Fruit fly (Drosophila melanogaster) whole organism, wandering third instar larva: Measurements from ENCODE around the gene CG44088.
A peak's percentile ranks its signal among the peaks of the same experiment; 100 is the strongest.

Source experiments
- Abd-B ChIP-seq: fragments of >200 bp; optimal IDR thresholded peaks from 2 replicates; lab custom pipeline; 2017; ENCODE audit warnings: missing biosample characterization, missing genetic modification characterization
- CG32264 ChIP-seq: fragments of 200-800 bp; sonication (Bioruptor generic); optimal IDR thresholded peaks from 2 replicates; lab custom pipeline; 2016; ENCODE audit warnings: missing biosample characterization, missing genetic modification characterization
- CG9705 ChIP-seq: fragments of 200-800 bp; sonication (Bioruptor generic); optimal IDR thresholded peaks from 2 replicates; lab custom pipeline; 2018; ENCODE audit warnings: missing biosample characterization, mild to moderate bottlenecking, missing genetic modification characterization
- CrebA ChIP-seq: fragments of 200-800 bp; sonication (Bioruptor generic); optimal IDR thresholded peaks from 2 replicates; lab custom pipeline; 2016; ENCODE audit warnings: missing biosample characterization, mild to moderate bottlenecking, missing genetic modification characterization, borderline replicate concordance
- Dfd ChIP-seq: fragments of >200 bp; optimal IDR thresholded peaks from 2 replicates; lab custom pipeline; 2017; ENCODE audit warnings: missing biosample characterization, missing genetic modification characterization
- Dif ChIP-seq: fragments of 200-275, 200-300 bp; sonication (Bioruptor generic); optimal IDR thresholded peaks from 2 replicates; lab custom pipeline; 2018; ENCODE audit warnings: missing biosample characterization, missing genetic modification characterization; ENCODE audit not compliant: partially characterized antibody
- GATAd ChIP-seq: sonication (Bioruptor generic); optimal IDR thresholded peaks from 2 replicates; lab custom pipeline; 2016; ENCODE audit warnings: missing biosample characterization, missing genetic modification characterization
- HLH106 ChIP-seq: fragments of 200-800 bp; optimal IDR thresholded peaks from 3 replicates; lab custom pipeline; 2019; ENCODE audit warnings: missing biosample characterization, mild to moderate bottlenecking, missing genetic modification characterization, moderate library complexity
- Hnf4 ChIP-seq: fragments of 200-800 bp; sonication (Bioruptor generic); optimal IDR thresholded peaks from 2 replicates; lab custom pipeline; 2016; ENCODE audit warnings: missing biosample characterization, mild to moderate bottlenecking, missing genetic modification characterization
- Hr78 ChIP-seq: fragments of >200 bp; optimal IDR thresholded peaks from 2 replicates; lab custom pipeline; 2017; ENCODE audit warnings: missing biosample characterization, missing genetic modification characterization
- Hr83 ChIP-seq: fragments of 200-300 bp; sonication (Bioruptor generic); optimal IDR thresholded peaks from 2 replicates; lab custom pipeline; 2016; ENCODE audit warnings: missing biosample characterization, mild to moderate bottlenecking, missing genetic modification characterization, moderate library complexity; ENCODE audit not compliant: poor library complexity, severe bottlenecking
- Jra ChIP-seq: sonication (Bioruptor generic); optimal IDR thresholded peaks from 2 replicates; lab custom pipeline; 2016; ENCODE audit warnings: missing biosample characterization, missing genetic modification characterization
- Mio ChIP-seq: sonication (Bioruptor generic); optimal IDR thresholded peaks from 2 replicates; lab custom pipeline; 2016; ENCODE audit warnings: missing biosample characterization, missing genetic modification characterization
- Myc ChIP-seq: fragments of >200 bp; optimal IDR thresholded peaks from 2 replicates; lab custom pipeline; 2017
- N ChIP-seq: fragments of >200 bp; optimal IDR thresholded peaks from 2 replicates; lab custom pipeline; 2018; ENCODE audit warnings: missing biosample characterization, missing external identifiers, missing genetic modification characterization
- OdsH ChIP-seq: fragments of 200-800 bp; sonication (Bioruptor generic); optimal IDR thresholded peaks from 2 replicates; lab custom pipeline; 2016; ENCODE audit warnings: missing biosample characterization, mild to moderate bottlenecking, missing genetic modification characterization
- Rel ChIP-seq, 2 experiments: fragments of 200-800 bp; sonication (Bioruptor generic) in 1 of 2; optimal IDR thresholded peaks; 2 replicates in 1 of 2; 3 replicates in 1 of 2; lab custom pipeline; 2016 to 2019; ENCODE audit warnings: mild to moderate bottlenecking in 2 of 2, missing biosample characterization in 2 of 2, missing genetic modification characterization in 2 of 2, moderate library complexity in 1 of 2
- Sp1 ChIP-seq: fragments of 200-800 bp; sonication (Bioruptor generic); optimal IDR thresholded peaks from 3 replicates; lab custom pipeline; 2019; ENCODE audit warnings: missing biosample characterization, mild to moderate bottlenecking, missing genetic modification characterization, moderate library complexity
- Vsx2 ChIP-seq: fragments of 200-300, 225-300 bp; sonication (Bioruptor generic); optimal IDR thresholded peaks from 2 replicates; lab custom pipeline; 2018; ENCODE audit warnings: missing biosample characterization, missing genetic modification characterization; ENCODE audit not compliant: partially characterized antibody
- br ChIP-seq: fragments of 200-800 bp; sonication (Bioruptor generic); optimal IDR thresholded peaks from 2 replicates; lab custom pipeline; 2016; ENCODE audit warnings: missing biosample characterization, missing genetic modification characterization
- brk ChIP-seq: fragments of 200-800 bp; sonication (Bioruptor generic); optimal IDR thresholded peaks from 2 replicates; lab custom pipeline; 2016; ENCODE audit warnings: missing biosample characterization, mild to moderate bottlenecking, missing genetic modification characterization
- dl ChIP-seq, 2 experiments: fragments of 175-275, 200-275 bp in 1 of 2; fragments of 200-275 bp in 1 of 2; sonication (Bioruptor generic); optimal IDR thresholded peaks; lab custom pipeline; 2018; ENCODE audit warnings: mild to moderate bottlenecking in 2 of 2, missing biosample characterization in 2 of 2, missing genetic modification characterization in 2 of 2, moderate library complexity in 2 of 2; ENCODE audit not compliant: partially characterized antibody in 2 of 2, insufficient read depth in 1 of 2
- dmrt93B ChIP-seq: fragments of 200-800 bp; sonication (Bioruptor generic); optimal IDR thresholded peaks from 2 replicates; lab custom pipeline; 2018; ENCODE audit warnings: missing biosample characterization, mild to moderate bottlenecking, missing genetic modification characterization
- dsf ChIP-seq: sonication (Bioruptor generic); optimal IDR thresholded peaks from 2 replicates; lab custom pipeline; 2016; ENCODE audit warnings: missing biosample characterization, missing genetic modification characterization, borderline replicate concordance
- ey ChIP-seq: fragments of 200-800 bp; sonication (Bioruptor generic); optimal IDR thresholded peaks from 2 replicates; lab custom pipeline; 2016; ENCODE audit warnings: missing biosample characterization, missing genetic modification characterization
- foxo ChIP-seq, 2 experiments: fragments of 200-800 bp; sonication (Bioruptor generic); optimal IDR thresholded peaks; 2 replicates in 1 of 2; 3 replicates in 1 of 2; lab custom pipeline; 2016 to 2017; ENCODE audit warnings: missing biosample characterization in 2 of 2, missing genetic modification characterization in 2 of 2
- fru ChIP-seq: fragments of 200-800 bp; sonication (Bioruptor generic); optimal IDR thresholded peaks from 3 replicates; lab custom pipeline; 2016; ENCODE audit warnings: missing biosample characterization, mild to moderate bottlenecking, missing genetic modification characterization
- h ChIP-seq: fragments of 200-800 bp; sonication (Bioruptor generic); optimal IDR thresholded peaks from 3 replicates; lab custom pipeline; 2016; ENCODE audit warnings: missing biosample characterization, mild to moderate bottlenecking, missing genetic modification characterization
- jim ChIP-seq: fragments of 175-275, 200-325 bp; sonication (Bioruptor generic); optimal IDR thresholded peaks from 2 replicates; lab custom pipeline; 2016; ENCODE audit warnings: missing biosample characterization, mild to moderate bottlenecking, missing genetic modification characterization
- lola ChIP-seq: fragments of >200 bp; optimal IDR thresholded peaks from 2 replicates; lab custom pipeline; 2017; ENCODE audit warnings: missing biosample characterization, missing genetic modification characterization
- pan ChIP-seq: fragments of >200 bp; optimal IDR thresholded peaks from 2 replicates; lab custom pipeline; 2017
- psq ChIP-seq: fragments of 200-800 bp; sonication (Bioruptor generic); optimal IDR thresholded peaks from 3 replicates; lab custom pipeline; 2017; ENCODE audit warnings: missing biosample characterization, mild to moderate bottlenecking, missing genetic modification characterization, moderate library complexity
- rgr ChIP-seq: fragments of 200-800 bp; sonication (Bioruptor generic); optimal IDR thresholded peaks from 3 replicates; lab custom pipeline; 2016; ENCODE audit warnings: missing biosample characterization, mild to moderate bottlenecking, missing genetic modification characterization
- sage ChIP-seq: fragments of 200-800 bp; sonication (Bioruptor generic); optimal IDR thresholded peaks from 2 replicates; lab custom pipeline; 2016; ENCODE audit warnings: missing biosample characterization, mild to moderate bottlenecking, missing genetic modification characterization
- sv ChIP-seq: fragments of 200-800 bp; sonication (Bioruptor generic); optimal IDR thresholded peaks from 3 replicates; lab custom pipeline; 2016; ENCODE audit warnings: missing biosample characterization, missing genetic modification characterization
- tai ChIP-seq: sonication (Bioruptor generic); optimal IDR thresholded peaks from 2 replicates; lab custom pipeline; 2016; ENCODE audit warnings: missing biosample characterization, missing genetic modification characterization
- usp ChIP-seq: fragments of >200 bp; optimal IDR thresholded peaks from 2 replicates; lab custom pipeline; 2017; ENCODE audit warnings: missing biosample characterization, missing genetic modification characterization
- woc ChIP-seq: sonication (Bioruptor generic); optimal IDR thresholded peaks from 2 replicates; lab custom pipeline; 2016; ENCODE audit warnings: missing biosample characterization, mild to moderate bottlenecking, missing genetic modification characterization

The CG44088 gene

DNA sequence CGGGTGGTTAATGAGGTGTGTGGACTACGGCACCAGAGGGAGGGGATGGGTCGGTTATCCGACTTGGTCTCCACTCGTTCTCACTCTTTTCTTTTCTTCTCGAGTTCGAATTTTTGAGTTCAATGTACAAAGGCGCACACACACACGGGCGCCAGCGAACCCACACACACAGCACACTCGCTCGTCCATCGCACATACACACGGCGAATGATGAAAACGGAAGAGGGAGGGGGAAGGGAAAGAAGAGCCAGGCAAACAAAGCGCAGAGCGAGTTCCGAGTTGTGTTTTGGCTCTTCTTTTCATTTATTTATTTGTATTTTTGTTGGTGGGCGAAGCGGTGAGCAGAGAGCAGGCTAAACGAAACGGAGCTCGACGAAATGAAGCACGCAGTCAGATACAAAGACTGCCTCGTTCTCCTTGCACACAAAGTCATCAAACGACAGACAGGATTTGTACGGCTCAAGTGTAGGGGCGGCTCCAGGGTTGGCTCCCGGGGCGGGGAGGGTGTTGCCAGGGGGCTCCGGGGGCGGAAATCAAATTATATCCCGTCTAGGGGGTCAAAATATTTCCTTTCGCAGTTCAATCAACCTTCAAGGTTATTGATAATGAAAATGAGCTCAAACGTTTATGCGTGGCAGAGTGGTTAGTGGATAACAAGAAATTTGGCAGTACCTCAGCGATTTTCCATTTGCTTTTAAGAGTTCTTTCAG, 35.2 kb upstream of the CG44088 start:
- no peak for TF ChIP-seq dmrt93B (GFP tag; lab: Kevin White, UChicago)
- TF ChIP-seq dsf (GFP tag; lab: Kevin White, UChicago): no peak
- peak; percentile 47 for TF ChIP-seq Sp1 (GFP tag; lab: Kevin White, UChicago)
- peak; percentile 98 for TF ChIP-seq Dfd (GFP tag; lab: Kevin White, UChicago)
- peak; percentile 99 for TF ChIP-seq psq (GFP tag; lab: Kevin White, UChicago)
- TF ChIP-seq tai (GFP tag; lab: Kevin White, UChicago): no peak
- no peak for TF ChIP-seq rgr (GFP tag; lab: Kevin White, UChicago)
- TF ChIP-seq foxo (GFP tag; optimal IDR thresholded peaks at IDR 0.05; lab: Kevin White, UChicago): peak in 1 of 2 experiments; percentile 35
- peak; percentile 20 for TF ChIP-seq HLH106 (tag; lab: Kevin White, UChicago)
- peak; percentile 67 for TF ChIP-seq h (GFP tag; lab: Kevin White, UChicago)
- no peak for TF ChIP-seq Hr78
- peak; percentile 10 for TF ChIP-seq brk (GFP tag; lab: Kevin White, UChicago)
- TF ChIP-seq CG9705: no peak
- no peak for TF ChIP-seq GATAd
- TF ChIP-seq Rel (GFP tag; optimal IDR thresholded peaks at IDR 0.05; lab: Kevin White, UChicago): no peak
- TF ChIP-seq Rel (tag; optimal IDR thresholded peaks at IDR 0.05; lab: Kevin White, UChicago): peak; percentile 64
- peak; percentile 33 for TF ChIP-seq Vsx2 (GFP tag; lab: Kevin White, UChicago)
- TF ChIP-seq ey (GFP tag; lab: Kevin White, UChicago): peak; percentile 49
- no peak for TF ChIP-seq N (GFP tag; lab: Kevin White, UChicago)
- TF ChIP-seq dl (GFP tag; optimal IDR thresholded peaks at IDR 0.05; lab: Kevin White, UChicago; ENCODE audit: insufficient read depth in 1 of 2, partially characterized antibody in 2 of 2): peak in 1 of 2 experiments; percentile 65
- peak; percentile 52 for TF ChIP-seq lola
- peak; percentile 1 for TF ChIP-seq Mio (GFP tag; lab: Kevin White, UChicago)
- peak; percentile 60 for TF ChIP-seq fru (GFP tag; lab: Kevin White, UChicago)
- TF ChIP-seq CG32264: no peak
- peak; percentile 79 for TF ChIP-seq Hr83
- no peak for TF ChIP-seq Abd-B (GFP tag; lab: Kevin White, UChicago)
- TF ChIP-seq woc (GFP tag; lab: Kevin White, UChicago): no peak
- TF ChIP-seq sage (GFP tag; lab: Kevin White, UChicago): no peak
- TF ChIP-seq Hnf4 (GFP tag; lab: Kevin White, UChicago): peak; percentile 73
- TF ChIP-seq jim (GFP tag; lab: Kevin White, UChicago): peak; percentile 41
- no peak for TF ChIP-seq CrebA (GFP tag; lab: Kevin White, UChicago)
- TF ChIP-seq br (GFP tag; lab: Kevin White, UChicago): peak; percentile 69
- TF ChIP-seq pan: no peak
- peak; percentile 55 for TF ChIP-seq Jra
- TF ChIP-seq sv: no peak
- no peak for TF ChIP-seq usp (GFP tag; lab: Kevin White, UChicago)
- TF ChIP-seq Dif (GFP tag; lab: Kevin White, UChicago): peak; percentile 12
- peak; percentile 48 for TF ChIP-seq OdsH (GFP tag; lab: Kevin White, UChicago)
- TF ChIP-seq Myc (lab: Kevin White, UChicago): no peak

DNA sequence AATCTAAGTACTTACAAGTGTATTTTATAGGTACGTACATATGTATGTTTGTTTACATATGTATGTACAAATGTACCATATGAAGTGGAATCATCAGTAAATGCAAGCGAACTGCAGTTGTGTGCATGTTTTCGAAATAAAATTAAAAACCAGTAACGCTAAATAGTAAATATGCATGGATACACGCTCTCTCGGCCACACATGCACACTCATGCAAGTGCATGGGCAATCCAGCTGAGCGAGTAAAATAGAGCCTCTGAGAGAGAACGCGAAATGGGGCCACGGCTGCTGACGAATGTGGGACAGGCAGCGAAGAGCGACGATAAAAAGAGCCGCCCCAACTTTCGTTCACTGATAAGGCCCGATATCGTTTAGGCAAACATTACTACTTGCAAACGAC, 32.7 kb upstream of the CG44088 start:
- TF ChIP-seq dl (GFP tag; optimal IDR thresholded peaks at IDR 0.05; lab: Kevin White, UChicago; ENCODE audit: insufficient read depth in 1 of 2, partially characterized antibody in 2 of 2) (peak; percentile 25 to 30), dmrt93B (GFP tag; lab: Kevin White, UChicago) (no peak), Dif (GFP tag; lab: Kevin White, UChicago) (peak; percentile 50)
